Worm (Caenorhabditis elegans) whole organism, mixed stage, embryonic: ENCODE measurements around the gene nlp-9.

Experiments
- bed-3 ChIP-seq: fragments of 200-800 bp; sonication (Bioruptor generic); optimal IDR thresholded peaks from 3 replicates; lab custom pipeline; 2018; ENCODE audit warnings: mild to moderate bottlenecking, missing genetic modification characterization, moderate library complexity, missing compliant biosample characterization
- blmp-1 ChIP-seq: fragments of 150-350 bp; optimal IDR thresholded peaks from 2 replicates; lab custom pipeline; 2014; ENCODE audit warnings: missing biosample characterization, missing genetic modification characterization
- ceh-39 ChIP-seq: fragments of 150-350 bp; optimal IDR thresholded peaks from 2 replicates; lab custom pipeline; 2014; ENCODE audit warnings: missing biosample characterization, missing genetic modification characterization
- ceh-43 ChIP-seq: fragments of 200-800 bp; sonication (Bioruptor generic); optimal IDR thresholded peaks from 2 replicates; lab custom pipeline; 2018; ENCODE audit warnings: mild to moderate bottlenecking, missing genetic modification characterization, moderate library complexity, missing compliant biosample characterization
- ceh-83 ChIP-seq: fragments of 200-800 bp; sonication (Bioruptor generic); optimal IDR thresholded peaks from 2 replicates; lab custom pipeline; 2018; ENCODE audit warnings: mild to moderate bottlenecking, missing genetic modification characterization, missing compliant biosample characterization
- ces-1 ChIP-seq: fragments of 150-350 bp; optimal IDR thresholded peaks from 2 replicates; lab custom pipeline; 2014; ENCODE audit warnings: missing biosample characterization, missing genetic modification reagents, missing genetic modification characterization
- cnd-1 ChIP-seq: fragments of 200-800 bp; sonication (Bioruptor generic); optimal IDR thresholded peaks from 2 replicates; lab custom pipeline; 2018; ENCODE audit warnings: mild to moderate bottlenecking, missing genetic modification characterization, missing compliant biosample characterization
- drap-1 ChIP-seq: fragments of 200-800 bp; sonication (Bioruptor generic); optimal IDR thresholded peaks from 3 replicates; lab custom pipeline; 2018; ENCODE audit warnings: mild to moderate bottlenecking, missing genetic modification characterization, missing compliant biosample characterization
- elt-1 ChIP-seq: sonication (generic microtip); optimal IDR thresholded peaks from 2 replicates; lab custom pipeline; 2017; ENCODE audit warnings: missing genetic modification characterization, mild to moderate bottlenecking, missing compliant biosample characterization, antibody characterized with exemption, moderate library complexity, borderline replicate concordance; ENCODE audit not compliant: insufficient read depth
- elt-3 ChIP-seq: fragments of 150-350 bp; optimal IDR thresholded peaks from 2 replicates; lab custom pipeline; 2014; ENCODE audit warnings: missing biosample characterization, missing genetic modification characterization
- flh-1 ChIP-seq: fragments of 200-800 bp; sonication (Bioruptor generic); optimal IDR thresholded peaks from 2 replicates; lab custom pipeline; 2018; ENCODE audit warnings: mild to moderate bottlenecking, missing genetic modification characterization, moderate library complexity, missing compliant biosample characterization
- ham-2 ChIP-seq: fragments of 200-800 bp; sonication (Bioruptor generic); optimal IDR thresholded peaks from 2 replicates; lab custom pipeline; 2018; ENCODE audit warnings: mild to moderate bottlenecking, missing genetic modification characterization, missing compliant biosample characterization
- hlh-1 ChIP-seq: fragments of 150-350 bp; optimal IDR thresholded peaks from 2 replicates; lab custom pipeline; 2014; ENCODE audit warnings: missing biosample characterization, missing genetic modification reagents, missing genetic modification characterization
- lin-13 ChIP-seq: fragments of 150-350 bp; optimal IDR thresholded peaks from 2 replicates; lab custom pipeline; 2014; ENCODE audit warnings: missing biosample characterization, missing genetic modification characterization
- lin-32 ChIP-seq: fragments of 200-800 bp; sonication (Bioruptor generic); optimal IDR thresholded peaks from 2 replicates; lab custom pipeline; 2018; ENCODE audit warnings: mild to moderate bottlenecking, missing genetic modification characterization, missing compliant biosample characterization
- lsy-2 ChIP-seq: fragments of 150-350 bp; optimal IDR thresholded peaks from 2 replicates; lab custom pipeline; 2014; ENCODE audit warnings: missing biosample characterization, missing genetic modification characterization
- mab-5 ChIP-seq: fragments of 150-350 bp; optimal IDR thresholded peaks from 2 replicates; lab custom pipeline; 2014; ENCODE audit warnings: missing biosample characterization, missing genetic modification characterization
- mep-1 ChIP-seq: fragments of 150-350 bp; optimal IDR thresholded peaks from 2 replicates; lab custom pipeline; 2017; ENCODE audit warnings: missing biosample characterization, missing genetic modification reagents, missing genetic modification characterization, inconsistent platforms
- mls-2 ChIP-seq: sonication (generic microtip); optimal IDR thresholded peaks from 2 replicates; lab custom pipeline; 2016; ENCODE audit warnings: mild to moderate bottlenecking, missing genetic modification characterization, moderate library complexity, missing compliant biosample characterization
- nhr-12 ChIP-seq: fragments of 150-350 bp; optimal IDR thresholded peaks from 2 replicates; lab custom pipeline; 2014; ENCODE audit warnings: missing biosample characterization, missing genetic modification characterization
- nhr-2 ChIP-seq: fragments of 150-350 bp; optimal IDR thresholded peaks from 2 replicates; lab custom pipeline; 2014; ENCODE audit warnings: missing biosample characterization, missing genetic modification characterization
- nhr-237 ChIP-seq: fragments of 150-350 bp; optimal IDR thresholded peaks from 2 replicates; lab custom pipeline; 2014; ENCODE audit warnings: missing biosample characterization, missing genetic modification characterization
- nhr-28 ChIP-seq: fragments of 150-350 bp; optimal IDR thresholded peaks from 2 replicates; lab custom pipeline; 2014; ENCODE audit warnings: missing biosample characterization, missing genetic modification characterization
- nhr-76 ChIP-seq: sonication (generic microtip); optimal IDR thresholded peaks from 2 replicates; lab custom pipeline; 2017; ENCODE audit warnings: missing biosample characterization, missing genetic modification characterization
- pha-4 ChIP-seq: fragments of 150-350 bp; optimal IDR thresholded peaks from 2 replicates; lab custom pipeline; 2018; ENCODE audit warnings: missing biosample characterization, missing genetic modification reagents, missing genetic modification characterization
- sem-2 ChIP-seq: fragments of 200-800 bp; sonication (Bioruptor generic); optimal IDR thresholded peaks from 2 replicates; lab custom pipeline; 2018; ENCODE audit warnings: mild to moderate bottlenecking, missing genetic modification characterization, missing compliant biosample characterization
- snpc-4 ChIP-seq: fragments of 150-350 bp; optimal IDR thresholded peaks from 2 replicates; lab custom pipeline; 2014; ENCODE audit warnings: missing biosample characterization, missing genetic modification characterization
- sptf-1 ChIP-seq: sonication (generic microtip); optimal IDR thresholded peaks from 2 replicates; lab custom pipeline; 2017; ENCODE audit warnings: mild to moderate bottlenecking, missing genetic modification characterization, moderate library complexity, missing compliant biosample characterization
- tbx-8 ChIP-seq: fragments of 200-800 bp; sonication (Bioruptor generic); optimal IDR thresholded peaks from 2 replicates; lab custom pipeline; 2018; ENCODE audit warnings: mild to moderate bottlenecking, missing genetic modification characterization, moderate library complexity, missing compliant biosample characterization
- unc-120 ChIP-seq: sonication (generic microtip); optimal IDR thresholded peaks from 2 replicates; lab custom pipeline; 2017; ENCODE audit warnings: missing genetic modification characterization, missing compliant biosample characterization; ENCODE audit not compliant: poor library complexity, severe bottlenecking
- unc-39 ChIP-seq: fragments of 150-350 bp; optimal IDR thresholded peaks from 2 replicates; lab custom pipeline; 2014; ENCODE audit warnings: missing biosample characterization, missing genetic modification characterization
- unc-62 ChIP-seq: fragments of 150-350 bp; optimal IDR thresholded peaks from 2 replicates; lab custom pipeline; 2014; ENCODE audit warnings: missing biosample characterization, missing genetic modification reagents, missing genetic modification characterization
- zip-8 ChIP-seq: fragments of 150-350 bp; optimal IDR thresholded peaks from 2 replicates; lab custom pipeline; 2014; ENCODE audit warnings: missing biosample characterization, missing genetic modification characterization
- ztf-11 ChIP-seq: fragments of 150-350 bp; optimal IDR thresholded peaks from 2 replicates; lab custom pipeline; 2014; ENCODE audit warnings: missing biosample characterization, missing genetic modification characterization

The nlp-9 gene

DNA sequence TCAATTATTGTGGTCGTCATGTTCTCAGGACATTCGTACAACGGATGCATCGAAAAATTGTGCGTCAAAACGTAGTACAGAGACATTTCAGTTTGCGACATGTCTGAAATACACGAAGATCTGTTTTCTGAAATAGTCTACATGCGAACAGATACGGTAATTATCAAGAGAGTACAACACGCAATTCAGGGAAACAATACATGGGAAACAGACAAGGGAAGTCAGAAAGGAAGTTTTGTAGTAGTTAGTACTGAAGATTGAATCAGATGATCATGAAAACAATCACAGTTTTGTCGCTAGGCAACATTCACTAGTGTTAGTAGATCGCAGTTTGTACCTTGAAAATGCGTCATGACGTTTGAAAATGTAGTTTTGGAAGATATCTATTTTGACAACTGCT lies 30.6 kb downstream of the nlp-9 start, which contains the start of gene srt-13:
TSS of gene srt-13 (minus strand) at position 101 of the 400 bp plus-strand sequence.
- TF ChIP-seq tbx-8 (no peak), nhr-2 (no peak)

ce11 chrV:4256474-4256873 lies 37.0 kb downstream of the nlp-9 start, which contains the start of gene srt-14:
Gene srt-14, minus strand, starts transcription at chrV:4256574.
- no peak for TF ChIP-seq nhr-2
- no peak for TF ChIP-seq nhr-28 (tag; lab: Kevin White, UChicago)
- no peak for TF ChIP-seq snpc-4
- TF ChIP-seq ceh-39, result no peak
- TF ChIP-seq cnd-1, result no peak
- TF ChIP-seq mab-5 (tag; lab: Kevin White, UChicago), result no peak
- no peak for TF ChIP-seq hlh-1 (tag; lab: Kevin White, UChicago)
- TF ChIP-seq zip-8 (tag; lab: Kevin White, UChicago), result no peak
- TF ChIP-seq mls-2 (tag; lab: Kevin White, UChicago), result no peak
- TF ChIP-seq bed-3, result no peak
- TF ChIP-seq pha-4 (tag; lab: Kevin White, UChicago), result no peak
- no peak for TF ChIP-seq ztf-11
- no peak for TF ChIP-seq unc-39 (tag; lab: Kevin White, UChicago)
- no peak for TF ChIP-seq ceh-83 (GFP tag; lab: Kevin White, UChicago)
- no peak for TF ChIP-seq sptf-1 (tag; lab: Kevin White, UChicago)
- no peak for TF ChIP-seq nhr-76
- TF ChIP-seq elt-1 (tag; lab: Kevin White, UChicago), result no peak
- no peak for TF ChIP-seq unc-120
- no peak for TF ChIP-seq flh-1
- no peak for TF ChIP-seq tbx-8
- TF ChIP-seq, all 35 proteins: peak for 0

ce11 chrV:4260090-4260489 lies 40.6 kb downstream of the nlp-9 start, which contains the start of gene srt-3:
Gene srt-3, minus strand, starts transcription at chrV:4260190.
- TF ChIP-seq bed-3, result no peak
- TF ChIP-seq nhr-12 (tag; lab: Kevin White, UChicago), result no peak
- no peak for TF ChIP-seq blmp-1 (tag; lab: Kevin White, UChicago)
- no peak for TF ChIP-seq sem-2 (GFP tag; lab: Kevin White, UChicago)
- no peak for TF ChIP-seq ces-1 (GFP tag; lab: Kevin White, UChicago)
- no peak for TF ChIP-seq lsy-2 (tag; lab: Kevin White, UChicago)

DNA sequence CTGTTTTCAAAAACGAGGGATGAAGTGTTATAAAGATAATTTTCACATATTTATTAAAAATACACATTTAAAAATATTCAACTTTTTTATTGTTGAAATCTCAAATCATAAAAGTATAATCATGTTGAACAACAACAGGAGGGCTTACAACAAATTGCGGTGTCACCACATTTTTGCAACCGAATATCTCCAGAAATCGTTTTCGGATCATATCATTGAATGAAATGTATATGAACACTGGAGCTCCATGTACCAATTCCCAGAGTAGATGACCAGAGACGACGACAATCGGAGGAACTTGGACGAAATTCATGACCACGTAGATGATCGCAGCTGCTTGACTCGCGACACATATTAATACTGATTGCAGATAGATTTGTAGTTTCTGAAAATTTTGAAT lies 41.9 kb downstream of the nlp-9 start:
- TF ChIP-seq ceh-39 (no peak), mab-5 (tag; lab: Kevin White, UChicago) (no peak), sem-2 (GFP tag; lab: Kevin White, UChicago) (no peak), nhr-237 (tag; lab: Kevin White, UChicago) (no peak), cnd-1 (no peak), snpc-4 (no peak), lin-13 (tag; lab: Kevin White, UChicago) (no peak), drap-1 (GFP tag; lab: Kevin White, UChicago) (no peak), ztf-11 (no peak), zip-8 (tag; lab: Kevin White, UChicago) (no peak), lsy-2 (tag; lab: Kevin White, UChicago) (no peak), elt-3 (no peak), ces-1 (GFP tag; lab: Kevin White, UChicago) (no peak), ceh-43 (GFP tag; lab: Kevin White, UChicago) (no peak), unc-120 (no peak), nhr-2 (no peak), mep-1 (tag; lab: Kevin White, UChicago) (no peak)
- TF ChIP-seq, all 35 proteins: peak for 0

DNA sequence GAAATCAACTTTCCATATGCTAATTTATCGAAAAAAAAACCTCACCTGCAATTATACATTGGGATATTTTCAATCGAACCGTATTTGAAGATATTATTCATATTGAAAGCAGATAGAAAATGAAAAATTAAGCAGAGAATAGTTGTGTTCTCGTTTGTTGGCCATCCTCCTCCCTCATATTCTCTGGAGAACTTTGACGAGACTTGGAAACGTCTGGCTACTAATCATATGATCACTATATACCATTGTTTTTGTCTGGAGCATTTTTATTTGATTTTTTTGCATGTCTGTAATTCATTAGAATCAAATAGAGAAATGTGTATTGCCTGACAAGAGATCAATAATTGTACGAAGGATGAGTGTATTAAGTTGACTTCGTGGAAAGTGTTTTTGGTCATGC lies 45.1 kb downstream of the nlp-9 start, which contains the start of gene srt-35:
TSS of gene srt-35 (minus strand) at position 101 of the 400 bp plus-strand sequence.
- TF ChIP-seq tbx-8, result no peak
- no peak for TF ChIP-seq pha-4 (tag; lab: Kevin White, UChicago)
- TF ChIP-seq blmp-1 (tag; lab: Kevin White, UChicago), result no peak
- no peak for TF ChIP-seq hlh-1 (tag; lab: Kevin White, UChicago)
- no peak for TF ChIP-seq ceh-83 (GFP tag; lab: Kevin White, UChicago)
- TF ChIP-seq mls-2 (tag; lab: Kevin White, UChicago), result no peak
- no peak for TF ChIP-seq nhr-12 (tag; lab: Kevin White, UChicago)
- TF ChIP-seq snpc-4, result no peak
- no peak for TF ChIP-seq cnd-1
- no peak for TF ChIP-seq mab-5 (tag; lab: Kevin White, UChicago)
- TF ChIP-seq unc-62, result no peak
- no peak for TF ChIP-seq lin-13 (tag; lab: Kevin White, UChicago)
- no peak for TF ChIP-seq ces-1 (GFP tag; lab: Kevin White, UChicago)
- TF ChIP-seq mep-1 (tag; lab: Kevin White, UChicago), result no peak
- TF ChIP-seq lsy-2 (tag; lab: Kevin White, UChicago), result no peak
- no peak for TF ChIP-seq lin-32 (GFP tag; lab: Kevin White, UChicago)
- no peak for TF ChIP-seq ceh-39
- no peak for TF ChIP-seq ham-2 (GFP tag; lab: Kevin White, UChicago)
